Worm (Caenorhabditis elegans) whole organism, L2 larva: ENCODE data around the gene F07H5.13.

Experiments
- C34F6.9 ChIP-seq: fragments of 150-350 bp; optimal IDR thresholded peaks from 2 replicates; lab custom pipeline; 2014; ENCODE audit warnings: missing biosample characterization, missing genetic modification characterization
- F13H6.1 ChIP-seq: sonication (generic microtip); optimal IDR thresholded peaks from 2 replicates; lab custom pipeline; 2016; ENCODE audit warnings: missing genetic modification characterization, missing compliant biosample characterization
- R02D3.7 ChIP-seq: fragments of 150-350 bp; optimal IDR thresholded peaks from 2 replicates; lab custom pipeline; 2014; ENCODE audit warnings: missing biosample characterization, missing genetic modification characterization
- Y55F3AM.14 ChIP-seq: fragments of 200-800 bp; sonication (Bioruptor generic); optimal IDR thresholded peaks from 2 replicates; lab custom pipeline; 2018; ENCODE audit warnings: mild to moderate bottlenecking, missing genetic modification characterization, missing compliant biosample characterization
- ZK546.5 ChIP-seq: sonication (generic microtip); optimal IDR thresholded peaks from 2 replicates; lab custom pipeline; 2017; ENCODE audit warnings: missing biosample characterization, missing genetic modification characterization
- alr-1 ChIP-seq: fragments of 150-350 bp; optimal IDR thresholded peaks from 2 replicates; lab custom pipeline; 2014; ENCODE audit warnings: missing biosample characterization, missing genetic modification characterization
- ama-1 ChIP-seq: fragments of 150-350 bp; optimal IDR thresholded peaks from 2 replicates; lab custom pipeline; 2018; ENCODE audit warnings: inconsistent platforms
- blmp-1 ChIP-seq: sonication (generic microtip); optimal IDR thresholded peaks from 2 replicates; lab custom pipeline; 2017; ENCODE audit warnings: missing genetic modification characterization, mild to moderate bottlenecking, missing compliant biosample characterization, antibody characterized with exemption, moderate library complexity; ENCODE audit not compliant: insufficient read depth
- ceh-16 ChIP-seq: fragments of 150-350 bp; optimal IDR thresholded peaks from 2 replicates; lab custom pipeline; 2014; ENCODE audit warnings: missing biosample characterization, missing genetic modification characterization
- ceh-82 ChIP-seq: fragments of 150-350 bp; optimal IDR thresholded peaks from 2 replicates; lab custom pipeline; 2014; ENCODE audit warnings: missing biosample characterization, missing genetic modification characterization
- crh-2 ChIP-seq: sonication (generic microtip); optimal IDR thresholded peaks from 2 replicates; lab custom pipeline; 2017; ENCODE audit warnings: missing biosample characterization, missing genetic modification characterization
- egl-27 ChIP-seq: sonication (generic microtip); optimal IDR thresholded peaks from 3 replicates; lab custom pipeline; 2017; ENCODE audit warnings: missing biosample characterization, missing genetic modification reagents, missing genetic modification characterization
- elt-3 ChIP-seq: sonication (generic microtip); optimal IDR thresholded peaks from 2 replicates; lab custom pipeline; 2017; ENCODE audit warnings: missing biosample characterization, missing genetic modification characterization
- fos-1 ChIP-seq: fragments of 150-350 bp; optimal IDR thresholded peaks from 2 replicates; lab custom pipeline; 2014; ENCODE audit warnings: missing biosample characterization, missing genetic modification characterization
- gmeb-1 ChIP-seq: fragments of 150-350 bp; optimal IDR thresholded peaks from 2 replicates; lab custom pipeline; 2014; ENCODE audit warnings: missing biosample characterization, missing genetic modification characterization
- lin-11 ChIP-seq: fragments of 150-350 bp; sonication (generic microtip); optimal IDR thresholded peaks from 2 replicates; lab custom pipeline; 2014; ENCODE audit warnings: missing biosample characterization, missing genetic modification characterization, inconsistent platforms, mixed read lengths
- lin-13 ChIP-seq: fragments of 150-350 bp; optimal IDR thresholded peaks from 2 replicates; lab custom pipeline; 2014; ENCODE audit warnings: missing biosample characterization, missing genetic modification reagents, missing genetic modification characterization
- lsy-2 ChIP-seq, 2 experiments: fragments of 150-350 bp in 1 of 2; sonication (generic microtip) in 1 of 2; optimal IDR thresholded peaks; 2 replicates each; lab custom pipeline; 2014 to 2017; ENCODE audit warnings: missing biosample characterization in 2 of 2, missing genetic modification characterization in 2 of 2
- mab-5 ChIP-seq: fragments of 150-350 bp; optimal IDR thresholded peaks from 2 replicates; lab custom pipeline; 2014; ENCODE audit warnings: missing biosample characterization, missing genetic modification characterization
- mbf-1 ChIP-seq: sonication (generic microtip); optimal IDR thresholded peaks from 2 replicates; lab custom pipeline; 2017; ENCODE audit warnings: missing biosample characterization, missing genetic modification characterization
- mdl-1 ChIP-seq, 2 experiments: fragments of 150-350 bp in 1 of 2; sonication (generic microtip) in 1 of 2; optimal IDR thresholded peaks; 2 replicates each; lab custom pipeline; 2017; ENCODE audit warnings: missing biosample characterization in 2 of 2, missing genetic modification characterization in 2 of 2
- nhr-10 ChIP-seq: sonication (generic microtip); optimal IDR thresholded peaks from 2 replicates; lab custom pipeline; 2017; ENCODE audit warnings: missing biosample characterization, missing genetic modification characterization
- nhr-11 ChIP-seq: fragments of 150-350 bp; optimal IDR thresholded peaks from 2 replicates; lab custom pipeline; 2014; ENCODE audit warnings: missing biosample characterization, missing genetic modification characterization
- nhr-129 ChIP-seq: fragments of 150-350 bp; optimal IDR thresholded peaks from 2 replicates; lab custom pipeline; 2014; ENCODE audit warnings: missing biosample characterization, missing genetic modification characterization
- nhr-21 ChIP-seq: fragments of 150-350 bp; optimal IDR thresholded peaks from 2 replicates; lab custom pipeline; 2014; ENCODE audit warnings: missing biosample characterization, missing genetic modification characterization
- nhr-23 ChIP-seq: fragments of 150-350 bp; optimal IDR thresholded peaks from 2 replicates; lab custom pipeline; 2014; ENCODE audit warnings: missing biosample characterization, missing genetic modification reagents, missing genetic modification characterization
- nhr-237 ChIP-seq: fragments of 150-350 bp; optimal IDR thresholded peaks from 2 replicates; lab custom pipeline; 2014; ENCODE audit warnings: missing biosample characterization, missing genetic modification characterization
- nhr-25 ChIP-seq: fragments of 150-350 bp; sonication (generic microtip); optimal IDR thresholded peaks from 3 replicates; lab custom pipeline; 2014; ENCODE audit warnings: missing biosample characterization, missing genetic modification characterization
- nhr-6 ChIP-seq: fragments of 150-350 bp; optimal IDR thresholded peaks from 2 replicates; lab custom pipeline; 2014; ENCODE audit warnings: missing biosample characterization, missing genetic modification characterization
- peb-1 ChIP-seq: fragments of 150-350 bp; optimal IDR thresholded peaks from 2 replicates; lab custom pipeline; 2014; ENCODE audit warnings: missing biosample characterization, missing genetic modification characterization
- sem-4 ChIP-seq: fragments of 150-350 bp; optimal IDR thresholded peaks from 2 replicates; lab custom pipeline; 2014; ENCODE audit warnings: missing biosample characterization, missing genetic modification reagents, missing genetic modification characterization
- sma-3 ChIP-seq: sonication (generic microtip); optimal IDR thresholded peaks from 2 replicates; lab custom pipeline; 2016; ENCODE audit warnings: missing genetic modification reagents, missing genetic modification characterization, missing compliant biosample characterization
- sma-9 ChIP-seq, 2 experiments: fragments of 150-350 bp in 1 of 2; sonication (generic microtip) in 1 of 2; optimal IDR thresholded peaks; 2 replicates each; lab custom pipeline; 2014 to 2016; ENCODE audit warnings: missing genetic modification characterization in 2 of 2, mild to moderate bottlenecking in 1 of 2, missing biosample characterization in 1 of 2, missing compliant biosample characterization in 1 of 2, missing genetic modification reagents in 1 of 2, moderate library complexity in 1 of 2
- snpc-4 ChIP-seq: fragments of 150-350 bp; optimal IDR thresholded peaks from 2 replicates; lab custom pipeline; 2014; ENCODE audit warnings: missing biosample characterization, missing genetic modification characterization
- unc-39 ChIP-seq: fragments of 150-350 bp; optimal IDR thresholded peaks from 2 replicates; lab custom pipeline; 2014; ENCODE audit warnings: missing biosample characterization, missing genetic modification characterization
- unc-55 ChIP-seq: fragments of 150-350 bp; sonication (generic microtip); optimal IDR thresholded peaks from 3 replicates; lab custom pipeline; 2014; ENCODE audit warnings: missing biosample characterization, missing genetic modification reagents, missing genetic modification characterization
- zag-1 ChIP-seq: fragments of 150-350 bp; optimal IDR thresholded peaks from 2 replicates; lab custom pipeline; 2014; ENCODE audit warnings: missing biosample characterization, missing genetic modification characterization
- ztf-1 ChIP-seq: fragments of 200-800 bp; sonication (Bioruptor generic); conservative IDR thresholded peaks from 2 replicates; pipeline ENCODE4 v1.3.6; 2022; ENCODE audit warnings: missing genetic modification characterization, missing compliant biosample characterization
- ztf-4 ChIP-seq: fragments of 150-350 bp; optimal IDR thresholded peaks from 2 replicates; lab custom pipeline; 2014; ENCODE audit warnings: missing biosample characterization, missing genetic modification characterization

Gene F07H5.13

ce11 chrII:8764332-8764731 is 26.0 kb upstream of the F07H5.13 start:
- no peak for TF ChIP-seq alr-1 (tag; lab: Kevin White, UChicago)
- TF ChIP-seq sma-3, result no peak
- peak; percentile 3 for TF ChIP-seq sma-9 (GFP tag; optimal IDR thresholded peaks at IDR 0.05; lab: Kevin White, UChicago)
- TF ChIP-seq sma-9 (tag; optimal IDR thresholded peaks at IDR 0.05; lab: Kevin White, UChicago), result no peak

- peak; percentile 35 to 69 for TF ChIP-seq mdl-1 (tag; optimal IDR thresholded peaks at IDR 0.05; lab: Kevin White, UChicago)
- no peak for TF ChIP-seq zag-1 (tag; lab: Kevin White, UChicago)
- no peak for TF ChIP-seq C34F6.9 (tag; lab: Kevin White, UChicago)
- peak; percentile 90 for TF ChIP-seq sma-3
- TF ChIP-seq nhr-25, result peak; percentile 70
- TF ChIP-seq nhr-21 (tag; lab: Kevin White, UChicago), result peak; percentile 31
- TF ChIP-seq nhr-11, result no peak
- TF ChIP-seq ztf-1 (GFP tag; lab: Robert Waterston, UW), result no peak
- peak; percentile 42 for TF ChIP-seq blmp-1 (tag; lab: Kevin White, UChicago)
- peak; percentile 2 for TF ChIP-seq nhr-129 (tag; lab: Kevin White, UChicago)
- TF ChIP-seq sma-9 (GFP tag; optimal IDR thresholded peaks at IDR 0.05; lab: Kevin White, UChicago), result peak; percentile 96
- no peak for TF ChIP-seq sma-9 (tag; optimal IDR thresholded peaks at IDR 0.05; lab: Kevin White, UChicago)
- no peak for TF ChIP-seq alr-1 (tag; lab: Kevin White, UChicago)
- no peak for TF ChIP-seq nhr-10 (tag; lab: Kevin White, UChicago)
- no peak for TF ChIP-seq lin-13 (GFP tag; lab: Kevin White, UChicago)
- TF ChIP-seq fos-1 (tag; lab: Kevin White, UChicago), result peak; percentile 3
Observed at ce11 chrII:8765131-8765530, 25.2 kb upstream of the F07H5.13 start.

- TF ChIP-seq C34F6.9 (tag; lab: Kevin White, UChicago), result no peak
- no peak for TF ChIP-seq fos-1 (tag; lab: Kevin White, UChicago)
- no peak for TF ChIP-seq lsy-2 (tag; optimal IDR thresholded peaks at IDR 0.05; lab: Kevin White, UChicago)
- TF ChIP-seq ztf-1 (GFP tag; lab: Robert Waterston, UW), result no peak
- no peak for TF ChIP-seq sma-9 (GFP tag; optimal IDR thresholded peaks at IDR 0.05; lab: Kevin White, UChicago)
- TF ChIP-seq sma-9 (tag; optimal IDR thresholded peaks at IDR 0.05; lab: Kevin White, UChicago), result no peak
- TF ChIP-seq unc-39, result no peak
- no peak for TF ChIP-seq F13H6.1 (tag; lab: Kevin White, UChicago)
- TF ChIP-seq egl-27 (tag; lab: Kevin White, UChicago), result no peak
- no peak for TF ChIP-seq peb-1
- TF ChIP-seq unc-55 (GFP tag; lab: Kevin White, UChicago), result no peak
- TF ChIP-seq ztf-4 (tag; lab: Kevin White, UChicago), result no peak
Observed at ce11 chrII:8766475-8766874, 23.9 kb upstream of the F07H5.13 start, which contains the start of the genes nsph-1.1 and K08F8.15. nsph-1.1 (plus strand) TSS chrII:8766775. K08F8.15 (plus strand) TSS chrII:8766809.

- TF ChIP-seq C34F6.9 (tag; lab: Kevin White, UChicago) (no peak), lin-13 (GFP tag; lab: Kevin White, UChicago) (no peak), alr-1 (tag; lab: Kevin White, UChicago) (no peak), elt-3 (tag; lab: Kevin White, UChicago) (no peak), lin-11 (tag; lab: Kevin White, UChicago) (no peak), nhr-6 (tag; lab: Kevin White, UChicago) (no peak)
Observed at ce11 chrII:8766897-8767296, 23.5 kb upstream of the F07H5.13 start, which contains the start of gene pah-1. pah-1 (minus strand) TSS chrII:8766997.

ce11 chrII:8769375-8769774 is 21.0 kb upstream of the F07H5.13 start:
- TF ChIP-seq nhr-25 (no peak), crh-2 (tag; lab: Kevin White, UChicago) (peak; percentile 12), peb-1 (no peak), fos-1 (tag; lab: Kevin White, UChicago) (peak; percentile 30), sem-4 (tag; lab: Kevin White, UChicago) (no peak), ztf-4 (tag; lab: Kevin White, UChicago) (no peak), ceh-82 (tag; lab: Kevin White, UChicago) (no peak), Y55F3AM.14 (no peak), unc-39 (no peak), nhr-129 (tag; lab: Kevin White, UChicago) (peak; percentile 5), nhr-23 (tag; lab: Kevin White, UChicago) (no peak), R02D3.7 (tag; lab: Kevin White, UChicago) (no peak), snpc-4 (tag; lab: Kevin White, UChicago) (no peak), F13H6.1 (tag; lab: Kevin White, UChicago) (peak; percentile 21), alr-1 (tag; lab: Kevin White, UChicago) (no peak), mab-5 (tag; lab: Kevin White, UChicago) (no peak), egl-27 (tag; lab: Kevin White, UChicago) (peak; percentile 20), ztf-1 (GFP tag; lab: Robert Waterston, UW) (no peak), lin-13 (GFP tag; lab: Kevin White, UChicago) (no peak), unc-55 (GFP tag; lab: Kevin White, UChicago) (peak; percentile 39), lsy-2 (tag; optimal IDR thresholded peaks at IDR 0.05; lab: Kevin White, UChicago) (peak in 1 of 2 experiments; percentile 30), ZK546.5 (no peak), nhr-237 (tag; lab: Kevin White, UChicago) (no peak), nhr-21 (tag; lab: Kevin White, UChicago) (no peak), zag-1 (tag; lab: Kevin White, UChicago) (no peak), sma-3 (no peak), ceh-16 (tag; lab: Kevin White, UChicago) (no peak), gmeb-1 (tag; lab: Kevin White, UChicago) (peak; percentile 13), ama-1 (lab: Kevin White, UChicago) (no peak), blmp-1 (tag; lab: Kevin White, UChicago) (no peak), mbf-1 (tag; lab: Kevin White, UChicago) (no peak), sma-9 (GFP tag; optimal IDR thresholded peaks at IDR 0.05; lab: Kevin White, UChicago) (no peak), sma-9 (tag; optimal IDR thresholded peaks at IDR 0.05; lab: Kevin White, UChicago) (no peak), nhr-6 (tag; lab: Kevin White, UChicago) (no peak), mdl-1 (tag; optimal IDR thresholded peaks at IDR 0.05; lab: Kevin White, UChicago) (no peak)
